Worm (Caenorhabditis elegans) whole organism, midembryonic: ENCODE data around the gene fubl-3.

Experiments used
- med-1 ChIP-seq: sonication (generic microtip); optimal IDR thresholded peaks from 2 replicates; lab custom pipeline; 2017; ENCODE audit warnings: missing genetic modification characterization, mild to moderate bottlenecking, missing compliant biosample characterization, antibody characterized with exemption, missing genetic modification reagents; ENCODE audit not compliant: insufficient read depth
- tab-1 ChIP-seq: fragments of 200-800 bp; sonication (Bioruptor generic); IDR thresholded peaks from 2 replicates; pipeline ENCODE4 v1.3.6; 2022; ENCODE audit warnings: missing genetic modification characterization, missing compliant biosample characterization
- ztf-23 ChIP-seq: fragments of 200-800 bp; sonication (Bioruptor generic); IDR thresholded peaks from 2 replicates; pipeline ENCODE4 v1.3.6; 2022; ENCODE audit warnings: missing genetic modification reagents, missing genetic modification characterization, missing compliant biosample characterization

ce11 chrX:17451410-17451809 lies 17.2 kb downstream of the fubl-3 start, which contains the start of gene C36E6.2:
- TF ChIP-seq ztf-23 (GFP tag; lab: Robert Waterston, UW) (no peak), med-1 (GFP tag; lab: Kevin White, UChicago) (no peak), tab-1 (GFP tag; lab: Robert Waterston, UW) (no peak)
